Worm (Caenorhabditis elegans) whole organism, L3 larva: ENCODE measurements around the gene srlf-10.

Experiments
- R02D3.7 ChIP-seq: fragments of 150-350 bp; optimal IDR thresholded peaks from 2 replicates; lab custom pipeline; 2014; ENCODE audit warnings: missing biosample characterization, missing genetic modification characterization
- ZK546.5 ChIP-seq: sonication (generic microtip); optimal IDR thresholded peaks from 2 replicates; lab custom pipeline; 2017; ENCODE audit warnings: missing biosample characterization, missing genetic modification characterization
- aly-2 ChIP-seq: fragments of 150-350 bp; optimal IDR thresholded peaks from 2 replicates; lab custom pipeline; 2014; ENCODE audit warnings: missing biosample characterization, missing genetic modification characterization
- ama-1 ChIP-seq: fragments of 150-350 bp; optimal IDR thresholded peaks from 2 replicates; lab custom pipeline; 2018
- ceh-16 ChIP-seq: sonication (generic microtip); optimal IDR thresholded peaks from 2 replicates; lab custom pipeline; 2017; ENCODE audit warnings: missing biosample characterization, missing genetic modification characterization
- ceh-28 ChIP-seq: fragments of 150-350 bp; optimal IDR thresholded peaks from 2 replicates; lab custom pipeline; 2014; ENCODE audit warnings: missing biosample characterization, missing genetic modification reagents, missing genetic modification characterization
- ceh-82 ChIP-seq: fragments of 150-350 bp; optimal IDR thresholded peaks from 2 replicates; lab custom pipeline; 2014; ENCODE audit warnings: missing biosample characterization, missing genetic modification characterization
- daf-12 ChIP-seq: fragments of 150-350 bp; optimal IDR thresholded peaks from 2 replicates; lab custom pipeline; 2014; ENCODE audit warnings: missing biosample characterization, missing genetic modification reagents, missing genetic modification characterization
- fkh-2 ChIP-seq: fragments of 150-350 bp; optimal IDR thresholded peaks from 2 replicates; lab custom pipeline; 2014; ENCODE audit warnings: missing biosample characterization, missing genetic modification reagents, missing genetic modification characterization
- jun-1 ChIP-seq: fragments of 150-350 bp; optimal IDR thresholded peaks from 2 replicates; lab custom pipeline; 2014; ENCODE audit warnings: missing biosample characterization, missing genetic modification reagents, missing genetic modification characterization
- lin-15B ChIP-seq: fragments of 150-350 bp; optimal IDR thresholded peaks from 2 replicates; lab custom pipeline; 2014; ENCODE audit warnings: missing biosample characterization, missing genetic modification characterization
- lsy-12 ChIP-seq: sonication (generic microtip); optimal IDR thresholded peaks from 2 replicates; lab custom pipeline; 2016; ENCODE audit warnings: mild to moderate bottlenecking, missing genetic modification characterization, missing compliant biosample characterization
- mdl-1 ChIP-seq: fragments of 150-350 bp; optimal IDR thresholded peaks from 2 replicates; lab custom pipeline; 2014; ENCODE audit warnings: missing biosample characterization, missing genetic modification characterization
- nfya-1 ChIP-seq: sonication (generic microtip); optimal IDR thresholded peaks from 2 replicates; lab custom pipeline; 2017; ENCODE audit warnings: missing genetic modification characterization, mild to moderate bottlenecking, missing compliant biosample characterization, antibody characterized with exemption, moderate library complexity; ENCODE audit not compliant: insufficient read depth
- nhr-23 ChIP-seq: fragments of 150-350 bp; optimal IDR thresholded peaks from 2 replicates; lab custom pipeline; 2014; ENCODE audit warnings: missing biosample characterization, missing genetic modification reagents, missing genetic modification characterization
- nhr-237 ChIP-seq: fragments of 150-350 bp; optimal IDR thresholded peaks from 2 replicates; lab custom pipeline; 2014; ENCODE audit warnings: missing biosample characterization, missing genetic modification characterization
- nhr-25 ChIP-seq: sonication (generic microtip); optimal IDR thresholded peaks from 2 replicates; lab custom pipeline; 2017; ENCODE audit warnings: missing biosample characterization, missing genetic modification characterization
- nhr-43 ChIP-seq: sonication (generic microtip); optimal IDR thresholded peaks from 2 replicates; lab custom pipeline; 2016; ENCODE audit warnings: mild to moderate bottlenecking, missing genetic modification characterization, missing compliant biosample characterization; ENCODE audit not compliant: poor library complexity, severe bottlenecking
- nhr-67 ChIP-seq: fragments of 150-350 bp; optimal IDR thresholded peaks from 2 replicates; lab custom pipeline; 2014; ENCODE audit warnings: missing biosample characterization, missing genetic modification characterization
- nhr-76 ChIP-seq: fragments of 150-350 bp; sonication (generic microtip); optimal IDR thresholded peaks from 5 replicates; lab custom pipeline; 2014; ENCODE audit warnings: missing biosample characterization, missing genetic modification characterization
- nhr-77 ChIP-seq: fragments of 150-350 bp; optimal IDR thresholded peaks from 2 replicates; lab custom pipeline; 2014; ENCODE audit warnings: missing biosample characterization, missing genetic modification characterization
- pha-4 ChIP-seq: fragments of 150-350 bp; optimal IDR thresholded peaks from 2 replicates; lab custom pipeline; 2014; ENCODE audit warnings: missing biosample characterization, missing genetic modification reagents, missing genetic modification characterization
- pqm-1 ChIP-seq: fragments of 150-350 bp; optimal IDR thresholded peaks from 2 replicates; lab custom pipeline; 2017; ENCODE audit warnings: missing biosample characterization, missing genetic modification characterization, inconsistent platforms
- skn-1 ChIP-seq: fragments of 150-350 bp; optimal IDR thresholded peaks from 2 replicates; lab custom pipeline; 2014; ENCODE audit warnings: missing biosample characterization, missing genetic modification characterization
- snpc-4 ChIP-seq: fragments of 150-350 bp; optimal IDR thresholded peaks from 2 replicates; lab custom pipeline; 2014; ENCODE audit warnings: missing biosample characterization, missing genetic modification characterization
- unc-39 ChIP-seq: sonication (generic microtip); optimal IDR thresholded peaks from 4 replicates; lab custom pipeline; 2017; ENCODE audit warnings: missing biosample characterization, missing genetic modification characterization
- ztf-11 ChIP-seq: fragments of 150-350 bp; optimal IDR thresholded peaks from 2 replicates; lab custom pipeline; 2014; ENCODE audit warnings: missing biosample characterization, missing genetic modification characterization
- ztf-4 ChIP-seq: fragments of 150-350 bp; optimal IDR thresholded peaks from 2 replicates; lab custom pipeline; 2014; ENCODE audit warnings: missing biosample characterization, missing genetic modification characterization

The srlf-10 gene

ce11 chrIII:13436843-13437242 is 34.8 kb downstream of the srlf-10 start, which contains the start of gene F45G2.9:
TSS of gene F45G2.9 (minus strand) at chrIII:13436943.
- TF ChIP-seq ama-1 (lab: Kevin White, UChicago) (no peak), R02D3.7 (tag; lab: Kevin White, UChicago) (no peak), unc-39 (no peak), lsy-12 (tag; lab: Kevin White, UChicago) (no peak), nhr-237 (tag; lab: Kevin White, UChicago) (no peak), nhr-25 (tag; lab: Kevin White, UChicago) (no peak), nhr-77 (no peak), ztf-4 (tag; lab: Kevin White, UChicago) (no peak), pqm-1 (tag; lab: Kevin White, UChicago) (no peak), nhr-67 (no peak), jun-1 (tag; lab: Kevin White, UChicago) (no peak), nhr-23 (no peak), aly-2 (tag; lab: Kevin White, UChicago) (no peak), ceh-82 (tag; lab: Kevin White, UChicago) (no peak), mdl-1 (tag; lab: Kevin White, UChicago) (no peak), snpc-4 (tag; lab: Kevin White, UChicago) (no peak)

- TF ChIP-seq ceh-28 (tag; lab: Kevin White, UChicago) (peak; percentile 27), fkh-2 (tag; lab: Kevin White, UChicago) (no peak), nhr-43 (tag; lab: Kevin White, UChicago) (no peak), ceh-16 (tag; lab: Kevin White, UChicago) (no peak), pha-4 (tag; lab: Kevin White, UChicago) (peak; percentile 57), nhr-76 (tag; lab: Kevin White, UChicago) (no peak), ztf-11 (tag; lab: Kevin White, UChicago) (no peak), ztf-4 (tag; lab: Kevin White, UChicago) (no peak), nhr-25 (tag; lab: Kevin White, UChicago) (no peak), jun-1 (tag; lab: Kevin White, UChicago) (no peak), daf-12 (tag; lab: Kevin White, UChicago) (no peak), skn-1 (tag; lab: Kevin White, UChicago) (peak; percentile 24), nfya-1 (peak; percentile 44), snpc-4 (tag; lab: Kevin White, UChicago) (no peak), ZK546.5 (tag; lab: Kevin White, UChicago) (no peak), aly-2 (tag; lab: Kevin White, UChicago) (no peak), lin-15B (tag; lab: Kevin White, UChicago) (peak; percentile 23)
These were observed 37.4 kb downstream of the srlf-10 start, which contains the start of gene ciao-2B for ce11 chrIII:13439415-13439814. TSS of gene ciao-2B (minus strand) at chrIII:13439544.
